Fruit fly (Drosophila melanogaster) Kc167 (cell line): Measurements from ENCODE around the gene Trf4-1.

ENCODE experiments used
- Myc ChIP-seq: fragments of >200 bp; optimal IDR thresholded peaks from 2 replicates; lab custom pipeline; 2017; ENCODE audit warnings: missing external identifiers
- Sin3A ChIP-seq: fragments of >200 bp; optimal IDR thresholded peaks from 2 replicates; lab custom pipeline; 2018; ENCODE audit warnings: missing external identifiers
- h ChIP-seq: fragments of >200 bp; optimal IDR thresholded peaks from 3 replicates; lab custom pipeline; 2018; ENCODE audit warnings: missing external identifiers
- insv ChIP-seq: fragments of >200 bp; optimal IDR thresholded peaks from 3 replicates; lab custom pipeline; 2018; ENCODE audit warnings: missing external identifiers
- psq ChIP-seq: fragments of >200 bp; optimal IDR thresholded peaks from 2 replicates; lab custom pipeline; 2017; ENCODE audit warnings: missing external identifiers
- ttk ChIP-seq: sonication (Bioruptor generic); optimal IDR thresholded peaks from 2 replicates; lab custom pipeline; 2017; ENCODE audit warnings: missing external identifiers

DNA sequence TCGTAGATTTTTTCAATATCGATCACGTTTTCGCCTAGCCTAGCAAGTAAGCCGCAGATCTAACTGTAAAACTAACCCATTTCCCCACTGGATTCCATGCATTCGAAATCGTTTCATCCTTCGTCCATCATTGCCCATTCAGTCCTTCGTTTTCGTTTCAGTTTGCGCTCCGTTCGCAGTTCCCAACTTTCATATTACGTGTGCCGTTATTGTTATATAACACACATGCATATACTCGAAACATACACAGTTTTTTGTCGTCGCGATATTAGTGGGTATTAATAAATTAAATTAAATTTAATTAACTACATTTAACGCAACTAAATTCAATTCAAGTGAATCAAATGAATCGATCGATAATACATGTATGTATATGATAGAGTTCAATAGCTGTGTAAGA, 9.5 kb downstream of the Trf4-1 start:
- TF ChIP-seq psq (no peak), h (lab: Kevin White, UChicago) (no peak), insv (no peak), Myc (lab: Kevin White, UChicago) (no peak), Sin3A (no peak), ttk (no peak)
